Worm (Caenorhabditis elegans): ENCODE results near the gene Y45F10C.1.
"Not testable (repeated sequence)": the region's sequence is repeated elsewhere in the genome, so short reads cannot be mapped to it uniquely, and the experiment has no call there.

The Y45F10C.1 gene

DNA sequence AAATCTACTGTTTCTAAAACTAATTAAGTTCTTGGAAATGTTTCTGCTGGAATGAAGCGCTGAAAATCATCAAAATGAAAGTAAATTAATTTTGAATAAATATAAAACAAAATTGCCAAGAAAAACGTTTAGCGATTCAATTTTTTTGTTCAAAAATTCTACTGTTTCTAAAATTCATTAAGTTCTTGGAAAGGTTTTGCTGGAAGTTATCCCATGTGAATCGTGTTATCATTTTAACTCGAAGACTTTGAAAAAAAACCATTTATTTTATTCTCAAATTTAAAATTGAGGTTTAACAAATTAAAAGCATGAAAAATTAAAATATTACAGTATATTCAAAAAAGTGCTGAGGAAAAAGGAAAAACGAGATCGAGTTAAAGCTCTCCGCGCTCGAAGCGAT is 25.5 kb upstream of the Y45F10C.1 start:
- TF ChIP-seq unc-62 (GFP tag; optimal IDR thresholded peaks at IDR 0.05): no peak

DNA sequence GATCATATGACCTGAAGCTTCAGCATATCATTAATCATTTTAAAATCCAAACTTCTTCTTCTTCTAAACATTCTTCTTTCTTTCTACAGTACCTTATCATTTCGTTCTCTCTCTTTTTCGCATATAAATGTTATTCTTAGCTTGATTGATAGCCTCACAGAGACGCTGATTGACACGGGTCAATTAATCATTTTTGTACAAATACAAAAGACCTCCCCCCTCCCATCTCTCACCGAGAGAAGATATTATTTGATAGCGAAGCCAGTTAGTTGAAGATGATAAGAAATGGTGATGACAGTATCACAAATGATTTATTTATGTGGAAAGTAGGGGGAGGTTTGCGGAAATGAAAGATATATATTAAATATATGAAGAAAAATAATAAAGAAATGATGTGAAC is 23.4 kb upstream of the Y45F10C.1 start:
- no peak for TF ChIP-seq unc-62 (GFP tag; optimal IDR thresholded peaks at IDR 0.05)

DNA sequence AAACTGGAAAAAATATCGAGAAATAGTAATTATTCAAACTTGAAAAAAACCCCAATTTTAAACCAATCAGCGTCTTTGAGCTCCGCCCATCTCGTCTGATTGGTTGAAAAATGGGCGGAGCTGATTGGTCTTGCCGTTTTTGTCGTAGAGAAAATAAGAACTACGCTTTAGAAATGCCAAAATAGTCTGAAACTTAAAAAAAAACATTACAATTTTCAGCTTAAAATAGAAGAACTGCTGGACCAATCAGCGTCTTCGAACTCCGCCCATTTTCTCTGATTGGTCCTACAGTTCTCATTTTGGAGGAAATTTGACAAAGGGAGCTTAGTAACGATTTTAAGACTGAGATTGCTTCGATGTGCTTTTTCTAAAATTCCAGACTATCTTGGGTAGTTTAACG is 20.1 kb upstream of the Y45F10C.1 start:
- TF ChIP-seq unc-62 (GFP tag; optimal IDR thresholded peaks at IDR 0.05): no peak

DNA sequence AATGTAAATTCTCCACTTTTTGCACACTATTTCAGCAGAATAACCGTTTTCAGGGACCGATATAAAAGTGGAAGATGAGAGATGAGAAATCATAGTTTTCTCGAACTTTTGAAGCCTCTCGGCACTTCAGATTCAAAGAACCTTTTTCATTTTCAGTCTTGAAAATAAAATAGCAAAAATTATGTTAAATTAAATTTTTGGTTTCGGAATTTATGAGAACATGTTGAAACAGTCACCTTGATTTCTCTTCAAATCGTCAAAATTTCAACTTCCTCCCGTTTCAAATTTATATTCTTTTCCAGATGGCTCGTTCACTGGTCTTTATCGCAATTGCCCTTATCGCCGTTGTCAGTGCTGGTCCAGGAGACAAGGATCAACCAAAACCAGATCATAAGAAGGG is 19.3 kb upstream of the Y45F10C.1 start, which contains the start of gene srlf-26:
Gene srlf-26, plus strand, starts transcription at position 301 of the 400 bp plus-strand sequence.
- no peak for TF ChIP-seq unc-62 (GFP tag; optimal IDR thresholded peaks at IDR 0.05)

DNA sequence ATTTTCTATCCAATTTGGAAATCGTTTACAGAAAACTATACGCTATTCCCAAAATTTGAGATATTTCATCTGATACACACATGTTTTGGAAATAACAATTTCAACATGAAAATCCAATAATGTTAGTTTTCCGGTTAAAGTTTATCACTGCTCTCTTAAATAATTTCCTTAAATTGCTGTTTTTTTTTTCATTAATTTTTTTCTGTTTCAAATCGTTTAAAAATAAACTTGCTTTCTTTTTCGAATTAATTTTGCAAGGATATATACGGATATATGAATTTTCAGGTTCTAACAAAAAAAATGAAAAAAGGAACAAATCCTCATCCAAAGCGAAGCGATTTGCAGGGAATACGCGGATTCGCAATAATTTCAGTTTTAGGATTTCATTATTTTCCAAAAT is 14.2 kb upstream of the Y45F10C.1 start, which contains the start of gene oac-48:
Gene oac-48, plus strand, starts transcription at position 301 of the 400 bp plus-strand sequence.
- TF ChIP-seq unc-62 (GFP tag; optimal IDR thresholded peaks at IDR 0.05): no peak

DNA sequence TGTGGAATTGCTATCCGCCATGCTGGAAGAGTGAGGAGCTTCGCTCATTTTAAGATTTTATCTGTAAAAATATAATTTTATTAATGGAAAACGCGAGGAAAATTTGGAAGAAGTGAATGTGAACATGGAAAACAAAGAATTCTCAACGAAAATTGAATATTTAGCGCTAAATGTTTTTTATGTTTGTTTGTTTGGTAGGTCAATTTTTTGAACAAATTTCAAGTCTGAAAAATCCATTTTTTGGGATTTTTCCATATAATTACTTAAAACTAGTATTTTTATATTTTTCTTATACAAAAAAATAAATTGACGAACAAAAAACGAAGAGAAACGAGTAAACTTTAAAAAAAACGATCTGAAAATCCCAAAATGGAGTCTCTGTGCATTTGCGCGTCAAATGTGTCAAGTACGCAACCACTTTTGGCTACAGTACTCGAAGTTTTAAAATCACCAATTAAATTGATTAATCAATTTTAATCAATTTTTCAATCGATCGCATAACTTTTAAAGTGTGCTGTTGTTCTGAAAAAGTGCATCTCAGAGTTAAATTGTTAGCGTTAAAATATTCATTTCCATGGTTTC is 7.6 kb upstream of the Y45F10C.1 start, which contains the start of gene fbxa-215:
Gene fbxa-215, minus strand, starts transcription at position 61 of the 582 bp plus-strand sequence.
- no peak for TF ChIP-seq unc-62 (GFP tag; optimal IDR thresholded peaks at IDR 0.05)

DNA sequence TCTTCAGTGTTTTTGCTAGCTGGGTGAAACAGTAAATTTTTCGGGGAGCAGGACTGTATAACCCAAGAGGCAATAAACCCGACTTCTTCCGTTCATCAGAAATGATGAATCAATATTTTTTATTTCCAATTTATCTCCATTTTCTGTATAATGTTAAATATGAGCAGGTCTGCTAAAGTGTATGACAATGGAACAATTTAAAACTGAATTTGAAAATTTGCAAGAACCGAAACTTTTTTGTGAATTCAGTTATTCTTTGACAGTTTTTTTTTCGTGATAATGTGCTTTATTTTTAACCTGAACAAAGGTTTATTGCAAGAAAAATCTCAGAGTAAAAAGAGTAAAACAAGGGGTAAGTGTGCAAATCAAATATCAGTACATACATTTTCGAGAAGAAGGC is 5.7 kb upstream of the Y45F10C.1 start:
- no peak for TF ChIP-seq unc-62 (GFP tag; optimal IDR thresholded peaks at IDR 0.05)

DNA sequence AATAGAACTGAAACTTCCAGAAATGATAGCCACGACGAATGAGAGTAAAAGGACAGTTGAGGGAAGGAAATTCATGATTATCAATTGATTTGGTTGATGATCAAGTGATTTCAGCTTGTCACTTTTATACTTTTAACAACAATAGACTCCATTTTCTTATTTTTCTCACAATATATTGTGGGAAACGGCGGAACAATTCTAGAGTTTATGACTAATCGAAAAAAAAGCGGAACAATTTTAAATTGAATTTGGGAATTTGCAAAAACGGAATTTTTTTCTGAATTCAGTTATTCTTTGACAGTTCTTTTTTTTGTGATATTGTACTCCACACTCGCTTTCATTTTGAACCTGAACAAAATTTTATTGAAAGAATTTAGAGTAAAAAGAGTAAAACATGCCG is 4.7 kb upstream of the Y45F10C.1 start, which contains the start of gene Y45F10C.4:
Gene Y45F10C.4, minus strand, starts transcription at position 101 of the 400 bp plus-strand sequence.
- TF ChIP-seq unc-62 (GFP tag; optimal IDR thresholded peaks at IDR 0.05): no peak

DNA sequence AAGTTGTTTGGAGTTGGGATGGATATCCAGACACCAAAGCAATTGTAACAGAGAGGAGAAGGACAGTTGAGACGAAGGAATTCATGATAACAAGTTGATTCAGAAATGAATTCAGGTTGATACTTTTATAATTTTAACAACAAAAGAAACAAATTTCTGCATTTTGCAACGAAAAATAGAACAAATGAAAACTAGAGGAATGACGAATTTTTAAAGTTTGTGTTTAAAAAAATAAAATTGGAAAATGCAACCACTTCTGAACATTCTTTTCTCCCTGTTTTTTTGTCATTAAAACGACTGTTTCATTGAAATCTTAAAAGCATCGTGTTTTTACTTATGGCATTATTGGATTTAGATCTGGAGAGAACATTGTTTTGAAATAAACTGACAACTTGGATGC is 3.2 kb upstream of the Y45F10C.1 start, which contains the start of gene Y45F10C.2:
Gene Y45F10C.2, minus strand, starts transcription at position 101 of the 400 bp plus-strand sequence.
- not testable (repeated sequence) for TF ChIP-seq unc-62 (GFP tag; optimal IDR thresholded peaks at IDR 0.05)

DNA sequence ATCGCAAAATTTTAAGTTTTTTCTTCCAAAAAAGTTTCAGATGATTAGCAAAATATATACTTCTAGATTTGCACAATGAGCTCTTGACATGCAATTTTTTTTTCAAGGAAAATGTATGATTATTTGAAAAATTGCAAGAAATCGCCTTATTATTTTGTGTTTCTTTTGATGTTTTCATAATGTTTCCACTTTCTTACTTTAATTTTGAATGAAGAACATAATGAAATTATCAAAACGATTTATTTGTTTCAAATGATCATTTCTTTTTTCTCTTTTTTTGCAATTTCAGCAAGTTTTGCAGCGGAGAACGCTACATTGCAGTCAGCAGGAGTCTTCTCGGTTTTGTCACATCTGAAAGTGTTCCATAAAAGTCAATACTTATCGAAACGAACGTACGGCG is 7.3 kb downstream of the Y45F10C.1 start, which contains the start of gene Y45F10C.6:
Gene Y45F10C.6, plus strand, starts transcription at position 301 of the 400 bp plus-strand sequence.
- not testable (repeated sequence) for TF ChIP-seq unc-62 (GFP tag; optimal IDR thresholded peaks at IDR 0.05)

DNA sequence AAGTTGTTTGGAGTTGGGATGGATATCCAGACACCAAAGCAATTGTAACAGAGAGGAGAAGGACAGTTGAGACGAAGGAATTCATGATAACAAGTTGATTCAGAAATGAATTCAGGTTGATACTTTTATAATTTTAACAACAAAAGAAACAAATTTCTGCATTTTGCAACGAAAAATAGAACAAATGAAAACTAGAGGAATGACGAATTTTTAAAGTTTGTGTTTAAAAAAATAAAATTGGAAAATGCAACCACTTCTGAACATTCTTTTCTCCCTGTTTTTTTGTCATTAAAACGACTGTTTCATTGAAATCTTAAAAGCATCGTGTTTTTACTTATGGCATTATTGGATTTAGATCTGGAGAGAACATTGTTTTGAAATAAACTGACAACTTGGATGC is 7.9 kb downstream of the Y45F10C.1 start, which contains the start of gene C08F11.12:
Gene C08F11.12, minus strand, starts transcription at position 101 of the 400 bp plus-strand sequence.
- TF ChIP-seq unc-62 (GFP tag; optimal IDR thresholded peaks at IDR 0.05): not testable (repeated sequence)

DNA sequence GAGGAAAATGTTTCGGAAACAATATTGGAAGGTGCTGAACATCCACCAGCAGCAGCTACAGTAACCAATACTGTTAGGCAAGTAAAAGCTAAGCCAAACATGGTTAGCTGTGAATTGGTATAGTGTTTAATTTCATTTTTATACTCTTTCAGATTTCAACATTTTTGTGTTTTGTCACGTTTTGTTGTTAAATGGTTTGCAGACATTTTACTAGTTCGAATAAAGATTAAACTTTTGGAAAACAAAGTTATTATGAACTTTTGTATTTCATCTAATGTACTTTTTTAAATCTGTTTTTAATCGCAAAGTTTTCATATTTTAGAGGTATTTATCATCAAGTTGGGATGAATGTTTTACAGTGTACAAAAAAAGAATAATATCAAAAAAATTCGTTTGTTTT is 9.1 kb downstream of the Y45F10C.1 start, which contains the start of gene C08F11.17:
Gene C08F11.17, minus strand, starts transcription at position 101 of the 400 bp plus-strand sequence.
- no peak for TF ChIP-seq unc-62 (GFP tag; optimal IDR thresholded peaks at IDR 0.05)

DNA sequence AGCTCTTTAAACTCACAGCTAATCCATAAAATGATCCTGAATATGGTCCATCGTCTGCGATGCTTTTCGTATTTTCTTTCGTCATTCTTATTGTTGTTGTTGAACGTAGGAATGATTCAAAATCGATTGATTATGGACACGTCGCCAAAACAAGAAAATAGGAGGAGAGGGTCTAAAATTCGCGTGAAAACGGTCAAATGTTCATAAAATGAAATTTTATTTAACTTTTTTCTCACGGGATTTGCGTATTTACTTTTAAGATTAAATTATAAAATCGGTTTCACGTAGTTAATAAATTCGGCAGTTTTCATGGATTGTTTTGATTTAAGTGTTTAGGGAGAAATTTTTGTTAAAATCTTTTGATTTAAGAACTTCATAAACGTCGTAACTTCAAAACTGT is 10.2 kb downstream of the Y45F10C.1 start, which contains the start of gene C08F11.10:
Gene C08F11.10, minus strand, starts transcription at position 101 of the 400 bp plus-strand sequence.
- TF ChIP-seq unc-62 (GFP tag; optimal IDR thresholded peaks at IDR 0.05): no peak

DNA sequence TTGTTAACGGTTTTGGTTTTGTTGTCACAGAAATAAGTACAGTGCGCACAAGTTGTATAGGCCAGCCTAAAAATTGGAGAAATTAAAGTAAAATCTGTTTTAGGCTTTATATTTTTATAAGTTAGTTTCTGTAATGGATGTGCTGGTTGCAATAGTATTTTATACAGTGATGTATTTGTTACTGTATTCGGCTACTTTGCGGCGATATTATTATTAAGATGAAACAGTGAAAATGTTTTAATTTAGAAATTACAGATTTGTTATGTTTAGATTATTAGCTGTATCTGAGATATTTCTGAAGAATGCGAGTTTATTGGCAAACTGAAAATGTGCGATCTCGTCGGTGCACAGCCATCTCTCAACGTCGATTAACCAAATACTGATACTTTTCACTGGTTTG is 11.8 kb downstream of the Y45F10C.1 start, which contains the start of gene ule-4:
Gene ule-4, minus strand, starts transcription at position 101 of the 400 bp plus-strand sequence.
- TF ChIP-seq unc-62 (GFP tag; optimal IDR thresholded peaks at IDR 0.05): no peak

DNA sequence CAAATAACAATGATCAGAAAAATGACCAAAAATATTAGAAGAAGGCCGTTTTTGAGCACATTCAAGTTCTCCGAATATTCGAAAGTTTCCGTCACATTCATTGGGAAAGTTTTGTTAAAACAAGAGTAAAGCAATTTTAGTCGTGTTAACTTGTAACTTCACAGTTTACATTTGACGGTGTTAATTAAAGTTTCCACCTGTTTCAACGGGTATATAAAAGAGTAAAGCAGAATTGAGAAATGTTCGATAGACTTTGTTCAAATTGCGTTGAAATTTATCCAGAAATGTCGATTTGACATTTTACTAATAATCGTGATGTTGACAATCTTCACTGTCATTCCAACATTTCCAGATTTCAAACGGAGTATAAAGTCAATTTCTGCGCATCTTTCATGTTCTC is 13.5 kb downstream of the Y45F10C.1 start, which contains the start of gene srz-29:
Gene srz-29, minus strand, starts transcription at position 101 of the 400 bp plus-strand sequence.
- TF ChIP-seq unc-62 (GFP tag; optimal IDR thresholded peaks at IDR 0.05): no peak

DNA sequence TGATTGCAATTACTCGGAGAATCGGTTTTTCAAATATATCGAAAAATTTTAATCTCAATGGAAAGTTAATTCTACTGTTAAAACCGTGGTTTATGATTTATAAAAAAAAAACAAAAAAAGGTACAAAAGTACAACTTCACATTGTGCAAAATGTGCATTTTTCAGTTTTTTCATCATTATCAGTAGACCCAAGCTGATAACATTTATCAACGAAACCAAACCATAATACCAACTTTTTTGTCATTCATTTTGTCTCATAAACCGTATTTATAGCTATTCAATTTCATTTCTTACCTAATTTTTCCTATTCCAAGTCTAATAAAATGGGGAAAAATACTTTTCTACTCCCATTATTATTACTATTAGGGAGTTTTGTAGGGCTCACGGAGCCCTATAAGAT is 20.3 kb downstream of the Y45F10C.1 start, which contains the start of gene ugt-22:
Gene ugt-22, plus strand, starts transcription at position 234 of the 400 bp plus-strand sequence.
- TF ChIP-seq unc-62 (GFP tag; optimal IDR thresholded peaks at IDR 0.05): no peak

DNA sequence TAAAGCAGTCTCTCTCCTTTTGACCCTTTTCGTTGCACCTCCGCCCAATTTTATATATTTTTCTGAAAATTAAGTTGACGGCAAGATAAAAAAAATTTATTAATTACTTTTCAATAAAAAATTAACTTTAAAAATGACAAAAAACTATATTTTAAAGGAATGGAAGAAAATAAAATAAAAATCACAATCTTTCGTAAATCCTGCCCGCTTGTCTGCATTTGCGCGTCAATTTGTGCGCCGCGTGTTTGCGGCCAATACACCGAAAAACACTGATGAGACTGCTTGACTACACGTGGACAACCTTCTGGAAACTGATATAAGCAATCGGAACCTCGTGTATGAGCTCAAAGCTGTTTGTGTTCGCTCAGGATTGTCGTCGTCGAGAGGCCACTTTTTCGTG is 22.4 kb downstream of the Y45F10C.1 start, which contains the start of gene C08F11.7:
Gene C08F11.7, plus strand, starts transcription at position 301 of the 400 bp plus-strand sequence.
- no peak for TF ChIP-seq unc-62 (GFP tag; optimal IDR thresholded peaks at IDR 0.05)
